Fruit fly (Drosophila melanogaster) S2 (cell line): ENCODE measurements around the gene Wdr24.

Experiments
- CG8478 ChIP-seq: fragments of >200 bp; optimal IDR thresholded peaks from 2 replicates; lab custom pipeline; 2018
- CTCF ChIP-seq, 2 experiments: fragments of >200 bp; optimal IDR thresholded peaks; 2 replicates each; lab custom pipeline; 2018

dm6 chr3R:29790183-29790582 is 45.3 kb upstream of the Wdr24 start:
- TF ChIP-seq CTCF (optimal IDR thresholded peaks at IDR 0.05; lab: Kevin White, UChicago): no peak
- no peak for TF ChIP-seq CG8478 (lab: Kevin White, UChicago)
